Fruit fly (Drosophila melanogaster) whole organism, embryonic: ENCODE data around the gene GluProRS.

ENCODE experiments used
- Asciz ChIP-seq: fragments of 200-800 bp; sonication (Bioruptor generic); optimal IDR thresholded peaks from 2 replicates; lab custom pipeline; 2017; ENCODE audit warnings: missing biosample characterization, mild to moderate bottlenecking, missing genetic modification characterization, missing genetic modification reagents
- Blimp-1 ChIP-seq: fragments of 200-800 bp; sonication (Bioruptor generic); optimal IDR thresholded peaks from 3 replicates; lab custom pipeline; 2018; ENCODE audit warnings: missing biosample characterization, missing genetic modification characterization, mild to moderate bottlenecking, moderate library complexity, missing genetic modification reagents
- CG10462 ChIP-seq: fragments of 200-800 bp; sonication (Bioruptor generic); optimal IDR thresholded peaks from 2 replicates; lab custom pipeline; 2016; ENCODE audit warnings: missing biosample characterization, missing genetic modification characterization
- CG10565 ChIP-seq: fragments of 200-800 bp; sonication (Bioruptor generic); optimal IDR thresholded peaks from 3 replicates; lab custom pipeline; 2016; ENCODE audit warnings: missing biosample characterization, mild to moderate bottlenecking, missing genetic modification characterization
- CG11398 ChIP-seq: fragments of 200-800 bp; sonication (Bioruptor generic); optimal IDR thresholded peaks from 2 replicates; lab custom pipeline; 2016; ENCODE audit warnings: missing biosample characterization, missing genetic modification characterization
- CG11560 ChIP-seq: fragments of 200-800 bp; sonication (Bioruptor generic); IDR thresholded peaks from 3 replicates; pipeline ENCODE4 v1.3.6; 2022; ENCODE audit warnings: missing biosample characterization, missing genetic modification characterization
- CG14667 ChIP-seq: fragments of 200-800 bp; sonication (Bioruptor generic); IDR thresholded peaks from 2 replicates; pipeline ENCODE4 v1.3.6; 2022; ENCODE audit warnings: missing biosample characterization, missing genetic modification characterization
- CG15514 ChIP-seq: fragments of 200-800 bp; sonication (Bioruptor generic); optimal IDR thresholded peaks from 3 replicates; lab custom pipeline; 2017; ENCODE audit warnings: missing biosample characterization, missing genetic modification characterization, mild to moderate bottlenecking, moderate library complexity, missing genetic modification reagents
- CG1647 ChIP-seq: fragments of 200-800 bp; sonication (Bioruptor generic); optimal IDR thresholded peaks from 3 replicates; lab custom pipeline; 2016; ENCODE audit warnings: missing biosample characterization, missing genetic modification characterization
- CG16813 ChIP-seq: fragments of 200-800 bp; sonication (Bioruptor generic); IDR thresholded peaks from 3 replicates; pipeline ENCODE4 v1.3.6; 2022; ENCODE audit warnings: missing biosample characterization, missing genetic modification characterization; ENCODE audit not compliant: partially characterized antibody
- CG17829 ChIP-seq: fragments of 200-800 bp; optimal IDR thresholded peaks from 2 replicates; lab custom pipeline; 2019; ENCODE audit warnings: missing biosample characterization, mild to moderate bottlenecking, missing genetic modification characterization, moderate library complexity
- CG30020 ChIP-seq: fragments of 200-800 bp; optimal IDR thresholded peaks from 2 replicates; lab custom pipeline; 2019; ENCODE audit warnings: missing biosample characterization, mild to moderate bottlenecking, missing genetic modification characterization, moderate library complexity
- CG31365 ChIP-seq: fragments of 200-800 bp; sonication (Bioruptor generic); optimal IDR thresholded peaks from 2 replicates; lab custom pipeline; 2018; ENCODE audit warnings: missing biosample characterization, mild to moderate bottlenecking, missing genetic modification characterization
- CG3281 ChIP-seq: fragments of 200-800 bp; sonication (Bioruptor generic); optimal IDR thresholded peaks from 3 replicates; lab custom pipeline; 2017; ENCODE audit warnings: missing biosample characterization, mild to moderate bottlenecking, missing genetic modification characterization
- CG33213 ChIP-seq: fragments of 200-800 bp; sonication (Bioruptor generic); optimal IDR thresholded peaks from 3 replicates; lab custom pipeline; 2016; ENCODE audit warnings: missing biosample characterization, missing genetic modification characterization
- CG42726 ChIP-seq: fragments of 200-800 bp; sonication (Bioruptor generic); IDR thresholded peaks from 2 replicates; pipeline ENCODE4 v1.3.6; 2022; ENCODE audit warnings: missing biosample characterization, missing genetic modification characterization; ENCODE audit not compliant: partially characterized antibody
- CG4360 ChIP-seq: fragments of 200-800 bp; sonication (Bioruptor generic); IDR thresholded peaks from 2 replicates; pipeline ENCODE4 v1.3.6; 2022; ENCODE audit warnings: missing biosample characterization, missing genetic modification characterization
- CG6683 ChIP-seq: fragments of 200-800 bp; sonication (Bioruptor generic); optimal IDR thresholded peaks from 2 replicates; lab custom pipeline; 2017; ENCODE audit warnings: missing biosample characterization, mild to moderate bottlenecking, missing genetic modification characterization, missing genetic modification reagents
- CG7372 ChIP-seq: fragments of 200-800 bp; sonication (Bioruptor generic); IDR thresholded peaks from 2 replicates; pipeline ENCODE4 v1.3.6; 2022; ENCODE audit warnings: missing biosample characterization, missing genetic modification characterization
- CG7987 ChIP-seq: fragments of 200-800 bp; sonication (Bioruptor generic); optimal IDR thresholded peaks from 2 replicates; lab custom pipeline; 2018; ENCODE audit warnings: missing biosample characterization, mild to moderate bottlenecking, missing genetic modification characterization, moderate library complexity
- CG8359 ChIP-seq: fragments of 200-800 bp; sonication (Bioruptor generic); optimal IDR thresholded peaks from 2 replicates; lab custom pipeline; 2017; ENCODE audit warnings: missing biosample characterization, mild to moderate bottlenecking, missing genetic modification characterization, borderline replicate concordance
- D19B ChIP-seq: fragments of 200-800 bp; sonication (Bioruptor generic); optimal IDR thresholded peaks from 2 replicates; lab custom pipeline; 2017; ENCODE audit warnings: missing biosample characterization, mild to moderate bottlenecking, missing genetic modification characterization
- E2f2 ChIP-seq: fragments of 200-800 bp; sonication (Bioruptor generic); IDR thresholded peaks from 2 replicates; pipeline ENCODE4 v1.3.6; 2022; ENCODE audit warnings: missing biosample characterization, missing genetic modification characterization
- Eip74EF ChIP-seq, 2 experiments: fragments of 200-800 bp in 1 of 2; fragments of >200 bp in 1 of 2; sonication (Bioruptor generic) in 1 of 2; optimal IDR thresholded peaks; 2 replicates each; lab custom pipeline; 2017 to 2019; ENCODE audit warnings: missing biosample characterization in 2 of 2, missing genetic modification characterization in 2 of 2, mild to moderate bottlenecking in 1 of 2, moderate library complexity in 1 of 2
- HLH4C ChIP-seq: fragments of 200-800 bp; sonication (Bioruptor generic); IDR thresholded peaks from 3 replicates; pipeline ENCODE4 v1.3.6; 2022; ENCODE audit warnings: missing biosample characterization, missing genetic modification characterization; ENCODE audit not compliant: partially characterized antibody
- Hr3 ChIP-seq: fragments of 200-800 bp; sonication (Bioruptor generic); optimal IDR thresholded peaks from 3 replicates; lab custom pipeline; 2016; ENCODE audit warnings: missing biosample characterization, missing genetic modification characterization
- Hsf ChIP-seq: fragments of 200-800 bp; sonication (Bioruptor generic); optimal IDR thresholded peaks from 3 replicates; lab custom pipeline; 2016; ENCODE audit warnings: missing biosample characterization, missing genetic modification characterization
- Med ChIP-seq: fragments of 200-800 bp; sonication (Bioruptor generic); peaks from one replicate; lab custom pipeline; 2016; ENCODE audit warnings: missing biosample characterization, missing genetic modification characterization, mild to moderate bottlenecking, inconsistent platforms, moderate library complexity
- Mrtf ChIP-seq: fragments of 200-800 bp; sonication (Bioruptor generic); IDR thresholded peaks from 3 replicates; pipeline ENCODE4 v1.3.6; 2022; ENCODE audit warnings: missing biosample characterization, missing genetic modification characterization
- NC2α ChIP-seq: fragments of 200-800 bp; sonication (Bioruptor generic); optimal IDR thresholded peaks from 2 replicates; lab custom pipeline; 2016; ENCODE audit warnings: missing biosample characterization, missing genetic modification characterization
- NFAT ChIP-seq: fragments of 200-800 bp; sonication (Bioruptor generic); IDR thresholded peaks from 2 replicates; pipeline ENCODE4 v1.3.6; 2022; ENCODE audit warnings: missing biosample characterization, missing genetic modification characterization
- Nf-YC ChIP-seq: fragments of 200-800 bp; optimal IDR thresholded peaks from 3 replicates; lab custom pipeline; 2019; ENCODE audit warnings: missing biosample characterization, mild to moderate bottlenecking, missing genetic modification characterization, moderate library complexity
- Optix ChIP-seq: fragments of 200-800 bp; sonication (Bioruptor generic); IDR thresholded peaks from 3 replicates; pipeline ENCODE4 v1.3.6; 2022; ENCODE audit warnings: missing biosample characterization, missing genetic modification characterization
- Pdp1 ChIP-seq, 2 experiments: fragments of 200-800 bp; sonication (Bioruptor generic); optimal IDR thresholded peaks; 3 replicates each; lab custom pipeline; 2016; ENCODE audit warnings: missing biosample characterization in 2 of 2, missing genetic modification characterization in 2 of 2, mild to moderate bottlenecking in 1 of 2, moderate library complexity in 1 of 2
- Spps ChIP-seq: fragments of 200-800 bp; sonication (Bioruptor generic); optimal IDR thresholded peaks from 2 replicates; lab custom pipeline; 2018; ENCODE audit warnings: missing biosample characterization, mild to moderate bottlenecking, missing genetic modification characterization
- Stat92E ChIP-seq, 3 experiments: fragments of >200 bp in 2 of 3; fragments of 200-800 bp in 1 of 3; sonication (Bioruptor generic) in 1 of 3; optimal IDR thresholded peaks; 2 replicates each; lab custom pipeline; 2017 to 2019; ENCODE audit warnings: missing biosample characterization in 3 of 3, missing genetic modification characterization in 3 of 3, mild to moderate bottlenecking in 1 of 3, moderate library complexity in 1 of 3
- TFAM ChIP-seq: fragments of 200-800 bp; sonication (Bioruptor generic); optimal IDR thresholded peaks from 2 replicates; lab custom pipeline; 2017; ENCODE audit warnings: missing biosample characterization, missing genetic modification characterization, inconsistent platforms
- Xbp1 ChIP-seq: fragments of 200-800 bp; sonication (Bioruptor generic); optimal IDR thresholded peaks from 3 replicates; lab custom pipeline; 2016; ENCODE audit warnings: missing biosample characterization, mild to moderate bottlenecking, missing genetic modification characterization
- ato ChIP-seq: fragments of 200-800 bp; sonication (Bioruptor generic); IDR thresholded peaks from 2 replicates; pipeline ENCODE4 v1.3.6; 2022; ENCODE audit warnings: missing biosample characterization, missing genetic modification characterization; ENCODE audit not compliant: partially characterized antibody
- cg ChIP-seq: fragments of 200-800 bp; sonication (Bioruptor generic); optimal IDR thresholded peaks from 3 replicates; lab custom pipeline; 2019; ENCODE audit warnings: missing biosample characterization, mild to moderate bottlenecking, missing genetic modification characterization, moderate library complexity
- corto ChIP-seq: fragments of 200-800 bp; sonication (Bioruptor generic); optimal IDR thresholded peaks from 2 replicates; lab custom pipeline; 2016; ENCODE audit warnings: missing biosample characterization, mild to moderate bottlenecking, missing genetic modification characterization, moderate library complexity
- dimm ChIP-seq: fragments of 200-800 bp; sonication (Bioruptor generic); IDR thresholded peaks from 2 replicates; pipeline ENCODE4 v1.3.6; 2022; ENCODE audit warnings: missing biosample characterization, missing genetic modification characterization
- eve ChIP-seq, 2 experiments: fragments of >200 bp; optimal IDR thresholded peaks; 2 replicates each; lab custom pipeline; 2017; ENCODE audit warnings: missing biosample characterization in 2 of 2, missing genetic modification characterization in 2 of 2
- grn ChIP-seq: fragments of 200-800 bp; sonication (Bioruptor generic); optimal IDR thresholded peaks from 3 replicates; lab custom pipeline; 2017; ENCODE audit warnings: missing biosample characterization, missing genetic modification characterization
- jigr1 ChIP-seq: fragments of 200-800 bp; sonication (Bioruptor generic); IDR thresholded peaks from 3 replicates; pipeline ENCODE4 v1.3.6; 2022; ENCODE audit warnings: missing biosample characterization, missing genetic modification characterization
- nom ChIP-seq: fragments of 200-800 bp; sonication (Bioruptor generic); optimal IDR thresholded peaks from 2 replicates; lab custom pipeline; 2017; ENCODE audit warnings: missing biosample characterization, missing genetic modification characterization, mild to moderate bottlenecking, moderate library complexity, missing genetic modification reagents
- oc ChIP-seq: fragments of 200-800 bp; sonication (Bioruptor generic); optimal IDR thresholded peaks from 2 replicates; lab custom pipeline; 2018; ENCODE audit warnings: missing biosample characterization, mild to moderate bottlenecking, missing genetic modification characterization, moderate library complexity
- slou ChIP-seq: fragments of 200-800 bp; sonication (Bioruptor generic); optimal IDR thresholded peaks from 3 replicates; lab custom pipeline; 2016; ENCODE audit warnings: missing biosample characterization, missing genetic modification characterization
- tap ChIP-seq: fragments of 200-800 bp; optimal IDR thresholded peaks from 3 replicates; lab custom pipeline; 2019; ENCODE audit warnings: missing biosample characterization, mild to moderate bottlenecking, missing genetic modification characterization, moderate library complexity
- tgo ChIP-seq: fragments of 200-800 bp; sonication (Bioruptor generic); IDR thresholded peaks from 3 replicates; pipeline ENCODE4 v1.3.6; 2022; ENCODE audit warnings: missing biosample characterization, missing genetic modification characterization

Gene GluProRS

dm6 chr3R:23927429-23927828, 30.8 kb downstream of the GluProRS start, which contains the start of gene CG13601 (continued):
- TF ChIP-seq HLH4C (GFP tag; lab: Robert Waterston, UW) (peak; percentile 59; the same call in 2 of the 3 replicates), D19B (GFP tag; lab: Kevin White, UChicago) (no peak), CG16813 (peak; percentile 79), NFAT (GFP tag; lab: Robert Waterston, UW) (peak; percentile 56; the same call in 1 of the 2 replicates), CG14667 (no peak), Spps (no peak), CG6683 (GFP tag; lab: Kevin White, UChicago) (no peak), ato (GFP tag; lab: Robert Waterston, UW) (peak; percentile 40; the same call in 1 of the 2 replicates), tap (tag; lab: Kevin White, UChicago) (no peak), CG11398 (GFP tag; lab: Kevin White, UChicago) (no peak), Eip74EF (GFP tag; optimal IDR thresholded peaks at IDR 0.05; lab: Kevin White, UChicago) (peak in 1 of 2 experiments; percentile 25), CG30020 (tag; lab: Kevin White, UChicago) (peak; percentile 16), eve (GFP tag; optimal IDR thresholded peaks at IDR 0.05; lab: Kevin White, UChicago) (no peak), Stat92E (GFP tag; optimal IDR thresholded peaks at IDR 0.05; lab: Kevin White, UChicago) (no peak), Hr3 (GFP tag; lab: Kevin White, UChicago) (no peak), E2f2 (GFP tag; lab: Robert Waterston, UW) (peak; percentile 43), NC2α (no peak), CG10565 (GFP tag; lab: Kevin White, UChicago) (no peak), CG3281 (GFP tag; lab: Kevin White, UChicago) (no peak), grn (GFP tag; lab: Kevin White, UChicago) (no peak), slou (GFP tag; lab: Kevin White, UChicago) (no peak), CG1647 (peak; percentile 21), Med (GFP tag; lab: Kevin White, UChicago) (peak; percentile 77), dimm (GFP tag; lab: Robert Waterston, UW) (no peak), CG8359 (GFP tag; lab: Kevin White, UChicago) (no peak), Nf-YC (tag; lab: Kevin White, UChicago) (peak; percentile 24), CG11560 (tag; lab: Robert Waterston, UW) (no peak), Xbp1 (GFP tag; lab: Kevin White, UChicago) (peak; percentile 53), nom (GFP tag; lab: Kevin White, UChicago) (no peak), Optix (no peak), Blimp-1 (GFP tag; lab: Kevin White, UChicago) (no peak), CG4360 (no peak), CG42726 (GFP tag; lab: Robert Waterston, UW) (peak; percentile 46; the same call in 1 of the 2 replicates), Mrtf (GFP tag; lab: Robert Waterston, UW) (no peak), corto (GFP tag; lab: Kevin White, UChicago) (no peak), Hsf (GFP tag; lab: Kevin White, UChicago) (no peak), CG17829 (tag; lab: Kevin White, UChicago) (peak; percentile 40), CG31365 (no peak), CG7372 (GFP tag; lab: Robert Waterston, UW) (no peak), oc (tag; lab: Kevin White, UChicago) (no peak), CG10462 (GFP tag; lab: Kevin White, UChicago) (no peak), Pdp1 (GFP tag; optimal IDR thresholded peaks at IDR 0.05; lab: Kevin White, UChicago) (peak in 1 of 2 experiments; percentile 82), tgo (GFP tag; lab: Robert Waterston, UW) (no peak), CG33213 (GFP tag; lab: Kevin White, UChicago) (no peak), jigr1 (GFP tag; lab: Robert Waterston, UW) (no peak), CG7987 (GFP tag; lab: Kevin White, UChicago) (no peak), TFAM (GFP tag; lab: Kevin White, UChicago) (no peak), Asciz (GFP tag; lab: Kevin White, UChicago) (no peak), cg (GFP tag; lab: Kevin White, UChicago) (no peak), CG15514 (GFP tag; lab: Kevin White, UChicago) (peak; percentile 64)
